Worm (Caenorhabditis elegans) whole organism, young adult: ENCODE measurements around the gene col-40.

ENCODE experiments used
- F49E8.2 ChIP-seq: sonication (generic microtip); optimal IDR thresholded peaks from 3 replicates; lab custom pipeline; 2017; ENCODE audit warnings: missing genetic modification characterization, mild to moderate bottlenecking, missing compliant biosample characterization, antibody characterized with exemption, moderate library complexity; ENCODE audit not compliant: insufficient read depth
- F57A8.1 ChIP-seq: fragments of 200-800 bp; sonication (Bioruptor generic); optimal IDR thresholded peaks from 2 replicates; lab custom pipeline; 2018; ENCODE audit warnings: mild to moderate bottlenecking, missing genetic modification characterization, moderate library complexity, missing compliant biosample characterization
- Y53F4B.3 ChIP-seq: fragments of 200-800 bp; sonication (Bioruptor generic); IDR thresholded peaks from 2 replicates; pipeline ENCODE4 v1.3.6; 2022; ENCODE audit warnings: missing genetic modification reagents, missing genetic modification characterization, missing compliant biosample characterization
- ama-1 ChIP-seq, 3 experiments: fragments of 150-350 bp in 1 of 3; sonication (generic microtip) in 2 of 3; optimal IDR thresholded peaks; 2 replicates each; lab custom pipeline; 2014 to 2018; ENCODE audit warnings: missing biosample characterization in 2 of 3, missing genetic modification characterization in 2 of 3, missing genetic modification reagents in 2 of 3
- chd-7 ChIP-seq: sonication (generic microtip); optimal IDR thresholded peaks from 2 replicates; lab custom pipeline; 2016; ENCODE audit warnings: mild to moderate bottlenecking, missing genetic modification characterization, moderate library complexity, missing compliant biosample characterization
- dox-1 ChIP-seq: fragments of 200-800 bp; sonication (Bioruptor generic); IDR thresholded peaks from 2 replicates; pipeline ENCODE4 v1.3.6; 2022; ENCODE audit warnings: missing genetic modification reagents, missing genetic modification characterization, missing compliant biosample characterization
- him-1 ChIP-seq: sonication (generic microtip); optimal IDR thresholded peaks from 2 replicates; lab custom pipeline; 2016; ENCODE audit warnings: missing genotype, missing genetic modification reagents, missing genetic modification characterization, missing compliant biosample characterization
- let-607 ChIP-seq, 2 experiments: fragments of 200-800 bp in 1 of 2; sonication (Bioruptor generic) in 1 of 2; sonication (generic microtip) in 1 of 2; optimal IDR thresholded peaks; 2 replicates each; lab custom pipeline; 2016 to 2018; ENCODE audit warnings: mild to moderate bottlenecking in 2 of 2, missing compliant biosample characterization in 2 of 2, missing genetic modification characterization in 2 of 2, moderate library complexity in 2 of 2, missing genotype in 1 of 2
- lsl-1 ChIP-seq: fragments of 200-800 bp; sonication (Bioruptor generic); optimal IDR thresholded peaks from 2 replicates; lab custom pipeline; 2018; ENCODE audit warnings: mild to moderate bottlenecking, missing genetic modification characterization, moderate library complexity, missing compliant biosample characterization
- nhr-120 ChIP-seq: fragments of 200-800 bp; sonication (Bioruptor generic); IDR thresholded peaks from 2 replicates; pipeline ENCODE4 v1.3.6; 2022; ENCODE audit warnings: missing genetic modification characterization, missing compliant biosample characterization
- snpc-1.1 ChIP-seq: sonication (generic microtip); optimal IDR thresholded peaks from 2 replicates; lab custom pipeline; 2017; ENCODE audit warnings: missing genetic modification characterization, mild to moderate bottlenecking, missing compliant biosample characterization, antibody characterized with exemption, moderate library complexity, missing genotype, missing genetic modification reagents; ENCODE audit not compliant: insufficient read depth
- snpc-4 ChIP-seq, 5 experiments: fragments of 150-350 bp in 1 of 5; sonication (generic microtip) in 4 of 5; optimal IDR thresholded peaks; 2 replicates each; lab custom pipeline; 2014 to 2018; ENCODE audit warnings: missing genetic modification characterization in 5 of 5, missing biosample characterization in 3 of 5, antibody characterized with exemption in 2 of 5, mild to moderate bottlenecking in 2 of 5, missing compliant biosample characterization in 2 of 5, missing genotype in 2 of 5, moderate library complexity in 2 of 5, missing genetic modification reagents in 1 of 5

DNA sequence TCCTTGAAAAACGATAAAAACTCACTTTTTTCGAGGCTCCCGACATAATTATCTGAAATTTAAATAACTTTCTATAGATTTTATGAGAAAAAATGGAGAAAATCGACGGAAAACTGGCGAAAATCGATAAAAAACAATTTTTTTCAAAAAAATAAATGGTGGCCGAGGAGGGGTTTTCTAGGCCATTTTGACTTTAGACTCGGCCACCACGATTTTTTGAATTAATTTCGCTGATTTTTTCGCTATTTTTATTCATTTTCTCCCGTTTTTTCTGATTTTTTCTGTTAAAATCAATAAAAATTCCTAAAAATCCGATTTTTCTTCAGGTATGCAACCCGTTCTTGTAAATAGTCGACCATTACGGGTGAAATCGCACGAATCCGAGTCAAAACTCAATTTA lies 16.4 kb upstream of the col-40 start, which contains the start of the genes sut-1 and eri-3:
- TF ChIP-seq F49E8.2 (tag; lab: Kevin White, UChicago) (no peak), nhr-120 (GFP tag; lab: Robert Waterston, UW) (no peak), lsl-1 (GFP tag; lab: Kevin White, UChicago) (no peak), snpc-4 (GFP tag; optimal IDR thresholded peaks at IDR 0.05; lab: Kevin White, UChicago) (no peak), snpc-4 (tag; optimal IDR thresholded peaks at IDR 0.05; lab: Kevin White, UChicago) (no peak), Y53F4B.3 (GFP tag; lab: Robert Waterston, UW) (no peak), snpc-1.1 (tag; lab: Kevin White, UChicago) (no peak), let-607 (tag; optimal IDR thresholded peaks at IDR 0.05; lab: Kevin White, UChicago) (no peak), chd-7 (no peak), him-1 (tag; lab: Kevin White, UChicago) (no peak), dox-1 (GFP tag; lab: Robert Waterston, UW) (no peak), F57A8.1 (GFP tag; lab: Kevin White, UChicago) (no peak), ama-1 (optimal IDR thresholded peaks at IDR 0.05; lab: Kevin White, UChicago) (no peak), ama-1 (GFP tag; optimal IDR thresholded peaks at IDR 0.05; lab: Kevin White, UChicago) (no peak)
